Fruit fly (Drosophila melanogaster) whole organism, larva: ENCODE results near the gene Pp1-87B.
"Not testable (repeated sequence)": the region's sequence is repeated elsewhere in the genome, so short reads cannot be mapped to it uniquely, and the experiment has no call there.

Source experiments
- noc ChIP-seq: fragments of 200-800 bp; sonication (Bioruptor generic); optimal IDR thresholded peaks from 3 replicates; lab custom pipeline; 2019; ENCODE audit warnings: missing biosample characterization, mild to moderate bottlenecking, missing genetic modification characterization, moderate library complexity

Pp1-87B gene

DNA sequence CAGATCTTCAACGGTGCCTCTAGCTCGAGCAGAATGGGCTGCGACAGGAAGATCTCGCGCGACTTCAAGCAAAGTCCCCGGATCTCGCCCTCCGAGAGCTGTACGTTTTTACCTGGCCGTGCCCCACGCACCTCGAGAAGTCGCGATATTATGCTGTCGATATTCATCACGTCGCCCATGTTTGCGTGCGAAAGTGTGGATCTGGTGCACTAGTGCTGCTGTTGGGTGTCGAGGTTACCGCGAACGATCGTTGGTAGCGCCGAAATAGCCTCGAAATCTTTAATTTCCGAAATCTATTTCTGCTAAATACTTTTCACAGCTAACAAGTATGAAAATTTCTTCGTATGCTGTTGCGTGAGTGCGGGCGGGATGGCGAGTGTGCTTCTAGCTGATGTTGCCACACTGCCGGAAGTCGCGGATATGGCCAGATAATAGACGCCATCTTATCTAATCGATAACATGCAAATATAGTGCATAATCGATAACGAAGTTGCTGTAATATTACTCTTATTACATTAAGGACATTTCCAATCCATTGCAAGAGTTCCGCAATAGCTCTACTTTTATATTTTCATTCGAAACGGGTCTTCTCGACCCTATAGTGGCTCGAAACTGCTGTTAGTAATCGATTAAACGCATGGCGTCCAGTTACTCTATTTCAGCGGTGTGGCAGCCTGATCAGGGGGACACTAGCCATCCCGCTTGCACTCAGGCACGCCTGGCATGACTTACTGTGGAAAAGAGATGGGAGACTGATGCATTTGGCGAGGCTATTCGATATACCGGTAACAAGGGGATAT, at the start of gene Pp1-87B:
Pp1-87B (minus strand) TSS at position 408 of the 800 bp plus-strand sequence.
- TF ChIP-seq noc (tag; lab: Kevin White, UChicago): no peak

DNA sequence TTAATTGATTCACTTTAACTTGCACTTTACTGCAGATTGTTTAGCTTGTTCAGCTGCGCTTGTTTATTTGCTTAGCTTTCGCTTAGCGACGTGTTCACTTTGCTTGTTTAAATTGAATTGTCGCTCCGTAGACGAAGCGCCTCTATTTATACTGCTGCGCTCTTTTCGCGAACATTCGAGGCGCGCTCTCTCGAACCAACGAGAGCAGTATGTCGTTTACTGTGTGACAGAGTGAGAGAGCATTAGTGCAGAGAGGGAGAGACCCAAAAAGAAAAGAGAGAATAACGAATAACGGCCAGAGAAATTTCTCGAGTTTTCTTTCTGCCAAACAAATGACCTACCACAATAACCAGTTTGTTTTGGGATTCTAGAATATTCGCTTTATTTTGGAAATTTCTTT, 42.0 kb upstream of the Pp1-87B start, which contains the start of gene Hsp70Ba:
Hsp70Ba (minus strand) TSS at position 102 of the 400 bp plus-strand sequence.
- TF ChIP-seq noc (tag; lab: Kevin White, UChicago): not testable (repeated sequence)

DNA sequence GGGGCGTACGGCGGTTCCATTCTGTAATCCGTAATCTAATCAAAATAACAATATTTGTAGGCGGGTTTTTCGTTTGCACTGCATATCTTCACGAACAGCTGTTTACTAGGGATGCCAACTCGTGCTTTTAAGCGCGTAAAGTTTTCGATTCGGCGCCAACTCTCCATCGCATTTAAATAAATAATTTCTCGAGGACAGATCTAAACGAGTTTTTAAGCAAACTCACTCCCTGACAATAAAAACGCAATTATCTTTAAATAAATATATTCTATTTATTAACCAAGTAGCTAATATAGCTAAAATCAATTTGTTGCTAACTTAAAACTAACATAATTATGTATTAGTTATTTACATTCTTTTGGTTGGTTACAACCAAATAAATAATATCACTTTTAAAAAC, 39.5 kb upstream of the Pp1-87B start, which contains the start of gene CG5608:
CG5608 (minus strand) TSS at position 101 of the 400 bp plus-strand sequence.
- TF ChIP-seq noc (tag; lab: Kevin White, UChicago): not testable (repeated sequence)

DNA sequence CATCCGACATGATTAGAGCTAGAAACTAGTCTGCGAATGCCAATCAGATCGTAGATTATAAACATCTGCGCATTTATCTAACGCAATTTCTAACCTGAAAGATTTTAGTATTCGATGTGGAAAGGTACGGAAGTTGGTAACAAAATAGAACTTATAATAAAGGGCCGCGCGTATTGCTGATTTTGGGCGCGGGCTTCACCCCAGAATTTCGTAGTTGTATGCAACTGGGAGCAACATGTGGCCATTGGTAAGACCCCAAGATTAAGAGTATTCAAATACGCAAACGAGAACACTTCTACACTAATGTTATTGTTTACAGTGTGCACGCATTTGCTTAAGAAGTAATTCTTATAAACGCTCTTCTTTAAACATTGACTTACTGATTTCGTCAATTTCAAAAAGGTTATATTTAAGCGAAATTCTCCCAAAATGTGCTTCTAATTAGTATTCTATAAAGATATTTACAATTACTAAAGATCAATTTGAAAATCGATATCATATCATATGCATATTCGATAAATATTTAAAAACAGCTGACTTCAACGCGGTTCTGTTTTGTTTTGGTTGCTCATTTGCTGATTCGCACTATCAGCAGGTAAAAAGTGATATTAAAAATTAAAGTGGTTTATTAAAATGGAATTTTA, 34.3 kb upstream of the Pp1-87B start, which contains the start of the genes CG5961 and Polr3C:
CG5961 (minus strand) TSS at position 416 of the 644 bp plus-strand sequence.
Polr3C (plus strand) TSS at position 536 of the 644 bp plus-strand sequence.
- no peak for TF ChIP-seq noc (tag; lab: Kevin White, UChicago)

DNA sequence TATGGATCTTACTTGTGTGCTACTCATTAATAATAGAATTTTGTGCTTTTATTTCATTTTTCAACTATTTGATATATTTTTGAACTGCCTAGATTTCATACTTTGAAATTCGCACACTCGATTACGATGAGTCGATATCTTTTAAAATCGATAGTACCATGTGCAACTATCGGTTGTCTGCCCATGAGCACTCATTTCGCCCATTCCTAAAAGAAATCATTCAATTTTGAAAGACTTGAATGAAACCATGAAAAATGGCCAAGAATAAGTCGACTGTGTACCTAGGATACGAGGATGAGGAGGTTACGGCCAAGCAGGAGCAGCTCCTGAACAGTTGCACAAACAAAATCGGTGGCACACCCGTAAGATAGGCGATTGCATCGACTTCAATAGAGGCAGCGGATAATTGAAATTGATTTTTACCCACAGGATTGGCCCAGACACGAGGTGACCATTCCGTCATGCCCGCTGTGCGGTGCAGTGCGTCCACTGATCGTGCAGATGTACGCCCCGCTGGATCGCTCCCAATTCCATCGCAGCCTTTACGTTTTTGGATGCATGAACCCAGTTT, 30.7 kb upstream of the Pp1-87B start, which contains the start of gene trus:
trus (plus strand) TSS at position 204 of the 571 bp plus-strand sequence.
- TF ChIP-seq noc (tag; lab: Kevin White, UChicago): no peak

DNA sequence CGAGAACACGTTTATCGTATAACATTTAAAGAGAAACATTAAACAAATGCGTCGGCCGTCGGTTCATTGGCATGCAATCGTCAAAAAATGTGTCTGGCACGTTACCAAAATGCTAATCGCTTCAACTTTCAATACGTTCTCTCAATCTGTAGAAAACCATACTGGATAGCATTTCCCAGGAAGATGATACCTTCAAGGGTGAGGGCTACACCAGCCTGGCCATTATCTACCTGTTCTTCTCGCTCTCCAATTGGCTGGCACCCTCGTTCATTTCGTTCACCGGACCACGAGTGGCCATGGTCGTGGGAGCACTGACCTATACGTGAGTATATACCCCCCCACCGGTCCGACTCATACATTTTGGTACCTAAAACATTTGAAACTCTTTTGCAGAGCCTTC, 28.8 kb upstream of the Pp1-87B start:
- TF ChIP-seq noc (tag; lab: Kevin White, UChicago): no peak

DNA sequence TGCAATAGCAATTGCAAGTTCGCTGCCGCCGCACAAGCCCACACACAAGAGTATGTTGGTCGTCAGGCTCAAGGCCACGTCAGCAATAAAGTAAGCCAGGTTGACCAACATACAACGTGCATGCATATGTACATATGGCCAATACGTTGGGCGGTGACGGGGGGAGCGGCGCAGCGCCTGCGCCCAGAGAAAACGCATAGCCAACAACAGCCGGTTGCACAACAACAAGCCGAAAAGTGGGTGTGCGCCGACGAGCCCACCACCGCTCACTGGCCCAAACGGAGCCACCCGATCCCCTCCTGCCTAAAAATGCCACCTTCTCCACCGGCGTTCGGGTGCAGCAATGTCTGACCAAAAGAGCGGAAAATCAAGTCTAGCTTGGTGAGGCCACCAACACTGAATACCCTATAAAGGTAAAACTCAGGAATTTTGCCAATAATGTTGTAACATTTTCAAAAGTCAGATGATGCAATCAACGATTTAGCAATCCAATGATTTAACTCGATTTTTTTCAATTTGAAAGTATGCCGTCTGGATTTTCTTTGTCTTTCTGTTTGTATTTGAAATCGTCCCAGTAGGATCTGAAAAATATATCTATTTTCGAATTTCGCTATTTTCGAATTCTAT, 26.3 kb upstream of the Pp1-87B start, which contains the start of gene CG5509:
CG5509 (plus strand) TSS at position 577 of the 627 bp plus-strand sequence.
- no peak for TF ChIP-seq noc (tag; lab: Kevin White, UChicago)

DNA sequence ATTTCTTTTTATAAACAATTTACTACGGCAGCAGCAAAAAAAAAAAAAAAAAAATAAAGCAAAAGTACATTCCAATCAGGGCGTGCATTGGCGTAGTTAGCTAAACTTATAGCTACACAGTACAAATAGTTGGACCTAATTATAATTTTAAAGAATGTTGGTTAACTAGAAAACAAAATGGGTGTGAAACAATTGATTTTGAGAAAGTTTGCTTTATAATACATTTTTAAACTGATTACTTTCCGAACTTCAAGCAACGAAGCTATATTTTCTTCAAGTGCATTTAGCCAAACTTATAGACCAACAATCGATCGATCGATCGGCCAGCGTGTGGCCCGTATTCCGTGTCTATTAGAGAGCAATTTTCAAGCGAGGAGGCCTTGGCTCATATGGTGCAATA, 25.7 kb upstream of the Pp1-87B start:
- no peak for TF ChIP-seq noc (tag; lab: Kevin White, UChicago)

DNA sequence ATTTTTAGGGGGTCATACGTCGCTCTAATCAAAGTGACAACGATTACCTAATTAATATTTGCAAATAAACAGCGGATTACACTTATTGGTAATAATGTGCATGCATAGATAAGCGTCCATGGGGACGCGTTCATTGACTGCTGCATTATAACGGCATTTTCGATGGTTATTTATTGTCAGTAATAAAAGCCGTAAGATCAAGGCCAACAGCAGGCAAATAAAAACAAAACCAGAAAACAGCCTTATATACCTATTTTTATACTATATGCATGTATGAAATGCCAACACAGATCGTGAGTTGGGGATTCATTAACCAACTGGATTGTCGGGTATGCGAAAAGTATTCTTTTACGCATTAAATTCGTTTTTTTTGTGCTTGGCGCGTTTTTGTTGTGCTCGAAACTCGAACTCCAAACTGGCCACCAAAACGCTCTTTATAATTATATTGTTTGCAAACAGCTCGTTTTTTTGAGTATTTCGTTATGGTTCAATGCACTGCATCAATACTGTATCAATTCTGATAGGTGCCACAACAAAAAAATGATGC, 25.1 kb upstream of the Pp1-87B start:
- TF ChIP-seq noc (tag; lab: Kevin White, UChicago): no peak

DNA sequence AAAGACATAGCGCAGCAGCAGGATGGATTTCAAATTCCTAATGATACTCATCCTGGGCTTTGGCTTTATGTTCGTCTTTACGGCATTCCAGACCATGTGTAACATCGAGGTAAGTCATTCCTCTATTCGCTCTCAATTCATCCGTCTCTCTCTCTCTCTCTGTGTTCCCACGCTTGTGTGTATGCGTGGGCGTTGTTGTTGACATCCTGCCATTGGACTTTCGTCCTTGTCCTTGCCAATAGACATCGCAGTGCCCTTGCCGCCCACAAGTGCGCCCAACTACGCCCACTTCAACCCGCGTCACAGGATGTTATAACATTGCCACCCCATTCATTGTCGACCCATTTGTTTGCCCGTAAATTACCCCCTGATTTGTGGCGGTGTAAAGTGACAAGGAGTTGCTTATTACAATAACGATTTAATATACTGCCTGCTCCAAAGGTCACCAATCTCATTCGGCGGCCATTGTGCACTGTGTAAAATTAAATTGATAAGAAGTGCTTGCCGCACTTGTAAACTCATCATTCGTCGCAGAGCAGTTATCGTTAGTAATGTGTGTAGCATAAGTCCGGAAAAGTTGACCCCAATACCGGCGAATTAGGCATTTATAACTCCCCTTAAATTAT, 24.0 kb upstream of the Pp1-87B start:
- no peak for TF ChIP-seq noc (tag; lab: Kevin White, UChicago)

DNA sequence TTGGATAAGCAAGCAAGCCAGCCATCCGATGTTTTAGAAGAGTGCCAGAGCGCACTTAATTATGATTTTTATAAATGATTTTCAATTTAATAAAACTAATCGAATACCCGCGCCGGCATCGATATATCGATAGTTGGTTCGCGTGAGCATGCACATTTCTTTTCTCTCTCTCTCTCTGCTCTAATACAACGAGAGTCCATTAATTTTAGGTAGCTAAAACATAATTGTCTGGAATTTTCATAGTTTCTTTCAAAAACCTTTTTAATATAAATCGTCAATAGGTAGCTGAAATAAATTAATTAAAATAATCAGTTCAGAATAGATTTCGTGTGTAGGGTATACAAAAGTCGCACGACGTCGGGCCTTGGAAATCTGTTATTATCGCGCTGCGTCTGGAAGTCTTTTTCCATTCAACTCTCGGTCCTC, 23.2 kb upstream of the Pp1-87B start, which contains the start of gene CG18549:
CG18549 (plus strand) TSS at position 408 of the 426 bp plus-strand sequence.
- peak; percentile 99 for TF ChIP-seq noc (tag; lab: Kevin White, UChicago)

DNA sequence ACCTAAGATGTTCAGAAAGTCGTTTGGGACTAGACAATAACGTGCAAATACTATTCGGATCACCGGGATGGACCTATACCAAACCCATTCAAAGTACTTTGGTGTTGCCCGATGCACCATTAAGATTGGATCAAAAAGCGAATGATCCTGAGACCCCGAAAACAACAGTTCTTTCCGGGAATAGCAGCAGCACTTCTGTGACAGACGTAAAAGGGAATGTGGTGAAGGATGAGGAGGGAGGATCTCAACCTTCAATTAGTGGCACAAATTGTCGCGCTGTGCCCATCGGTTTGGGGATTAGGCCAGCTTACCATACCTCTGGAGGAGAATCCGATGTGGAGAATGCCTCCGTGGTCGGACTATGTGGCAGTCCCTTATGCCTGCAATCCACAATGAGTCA, 22.6 kb upstream of the Pp1-87B start:
- no peak for TF ChIP-seq noc (tag; lab: Kevin White, UChicago)

DNA sequence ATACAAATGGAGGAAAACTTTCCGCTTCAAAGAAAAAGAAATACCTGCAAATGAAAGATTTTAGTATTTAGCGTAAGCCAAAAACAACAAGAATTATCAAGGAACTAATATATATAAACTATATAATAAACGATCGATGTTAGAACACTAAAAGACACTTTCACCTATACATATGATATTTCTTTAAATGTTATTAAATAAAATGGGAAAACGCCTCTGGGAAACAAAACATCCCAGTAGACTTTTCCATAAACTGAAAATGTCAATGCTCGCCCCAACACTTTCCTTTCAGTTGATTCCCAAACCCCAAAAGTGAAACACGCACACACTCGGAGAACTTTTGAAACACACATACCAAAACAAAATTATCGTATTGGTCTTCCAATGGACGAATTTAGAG, 21.6 kb upstream of the Pp1-87B start, which contains the start of gene vrs:
vrs (plus strand) TSS at position 301 of the 400 bp plus-strand sequence.
- no peak for TF ChIP-seq noc (tag; lab: Kevin White, UChicago)

DNA sequence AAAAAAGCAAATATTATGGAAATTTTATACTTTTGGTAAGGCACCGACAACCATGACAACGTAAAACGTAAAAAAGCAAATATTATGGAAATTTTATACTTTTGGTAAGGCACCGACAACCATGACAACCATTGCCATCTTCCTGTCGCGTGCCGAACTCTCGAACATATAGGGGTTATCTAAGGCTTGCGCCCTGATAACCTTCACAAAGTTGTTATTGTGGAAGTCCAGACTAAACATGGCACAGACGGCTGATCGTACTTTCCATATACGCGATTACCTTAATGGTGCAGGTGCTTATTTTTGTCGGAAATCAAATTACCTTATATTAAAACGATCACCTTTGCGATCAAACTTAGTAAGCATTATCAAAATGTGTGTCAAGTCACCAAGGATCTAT, 19.8 kb upstream of the Pp1-87B start:
- no peak for TF ChIP-seq noc (tag; lab: Kevin White, UChicago)
